Worm (Caenorhabditis elegans): ENCODE results near the gene srd-66.

The srd-66 gene

DNA sequence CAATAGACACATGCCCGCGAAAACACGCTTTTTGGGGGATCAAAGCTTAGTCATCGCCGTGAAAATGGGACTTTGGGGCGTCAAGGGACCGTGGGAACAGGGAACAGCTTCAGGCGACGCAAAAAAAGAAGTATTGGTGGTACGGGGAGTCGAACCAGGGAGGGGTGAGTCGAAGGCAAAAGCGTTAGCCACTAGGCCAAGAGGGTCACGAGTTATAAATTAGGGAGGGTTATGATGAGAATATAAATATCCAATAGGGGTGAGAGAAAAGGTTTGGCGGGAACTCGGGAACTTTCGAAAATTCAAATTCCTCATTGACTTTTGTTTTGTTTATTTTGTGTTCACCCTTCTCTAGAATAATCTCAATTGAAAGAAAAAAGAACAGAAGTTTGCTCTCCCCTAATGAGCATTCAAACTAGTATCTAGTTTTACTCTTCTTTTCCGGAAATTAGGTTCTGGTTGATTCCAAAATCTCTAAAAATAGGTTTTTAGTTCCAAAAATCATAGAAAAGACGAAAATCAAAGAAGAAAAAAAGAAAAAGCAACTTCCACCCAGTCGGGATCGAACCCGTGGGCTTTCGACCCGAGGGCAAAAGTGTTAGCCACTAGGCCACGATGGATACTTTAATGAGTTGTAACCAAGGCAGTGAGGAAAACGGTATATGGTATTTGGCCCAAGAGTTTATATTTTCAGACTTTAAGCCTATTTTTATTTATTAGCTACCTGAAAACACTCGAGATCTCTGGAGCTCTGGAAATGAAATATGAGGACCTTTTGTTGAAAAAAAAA lies 48.5 kb upstream of the srd-66 start (continued):
- TF ChIP-seq cebp-1 (GFP tag; IDR thresholded peaks at IDR 0.05) (no peak), cebp-1 (tag; optimal IDR thresholded peaks at IDR 0.05) (peak; percentile 22), sptf-2 (GFP tag; optimal IDR thresholded peaks at IDR 0.05) (no peak), Y95B8A.8 (GFP tag; IDR thresholded peaks at IDR 0.05) (0 out of 2 replicates have a peak, but pooled peaks have one; percentile 39), tbp1 (GFP tag; optimal IDR thresholded peaks at IDR 0.05) (peak; percentile 92), madf-10 (tag; optimal IDR thresholded peaks at IDR 0.05) (peak; percentile 6), nfya-2 (GFP tag; IDR thresholded peaks at IDR 0.05) (no peak), repo-1 (tag; optimal IDR thresholded peaks at IDR 0.05) (no peak), rec-8 (tag; optimal IDR thresholded peaks at IDR 0.05) (peak in 1 of 2 experiments; percentile 37), athp-1 (tag; optimal IDR thresholded peaks at IDR 0.05) (no peak), snpc-3.4 (tag; optimal IDR thresholded peaks at IDR 0.05) (peak; percentile 42), F23B12.7 (tag; optimal IDR thresholded peaks at IDR 0.05; ENCODE audit: insufficient read depth) (no peak)

DNA sequence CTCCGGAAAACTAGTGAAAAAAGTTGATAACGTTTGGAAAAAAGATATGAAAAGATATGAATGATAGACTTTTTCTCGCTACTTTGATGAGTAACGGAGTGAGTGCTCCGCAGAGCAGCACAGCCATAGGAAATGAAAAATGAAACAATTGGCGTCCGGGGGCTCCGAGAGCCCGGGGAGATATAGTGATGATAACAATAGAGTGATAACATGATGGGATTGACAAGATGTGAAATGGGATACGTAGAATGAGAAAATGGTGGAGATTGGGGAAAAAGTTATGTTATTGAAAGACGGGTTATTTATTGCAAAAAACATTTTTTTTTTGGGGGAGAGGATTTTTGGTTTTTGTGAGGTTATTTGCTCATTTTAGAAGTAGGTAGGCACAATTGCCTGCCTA lies 45.1 kb upstream of the srd-66 start:
- TF ChIP-seq unc-62 (GFP tag; optimal IDR thresholded peaks at IDR 0.05) = no peak

DNA sequence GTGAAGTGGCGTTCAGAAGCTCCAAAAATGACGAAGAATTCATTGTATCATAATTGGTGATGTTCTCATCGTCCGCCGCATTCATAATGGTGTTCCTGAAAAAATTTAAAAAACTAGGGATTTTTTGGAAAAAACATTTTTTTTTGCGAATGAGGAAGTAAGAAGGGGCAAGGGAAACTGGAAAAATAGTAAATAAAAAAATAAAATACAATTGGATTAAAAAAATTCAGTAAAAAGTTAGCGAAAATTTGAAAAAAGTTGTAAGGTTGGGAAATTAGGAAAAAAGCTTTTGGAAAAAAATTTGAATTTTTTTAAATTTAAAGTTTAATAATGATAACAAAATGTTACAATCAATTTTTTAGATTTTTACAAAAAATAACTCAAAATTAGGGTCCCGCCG lies 39.0 kb upstream of the srd-66 start, which contains the start of gene ckr-2:
ckr-2 (minus strand) TSS at position 101 of the 400 bp plus-strand sequence.
- no peak for TF ChIP-seq F37B4.10 (GFP tag; IDR thresholded peaks at IDR 0.05)
- no peak for TF ChIP-seq Y95B8A.8 (GFP tag; IDR thresholded peaks at IDR 0.05)
- no peak for TF ChIP-seq unc-62 (GFP tag; optimal IDR thresholded peaks at IDR 0.05)
- no peak for TF ChIP-seq ets-4 (GFP tag; optimal IDR thresholded peaks at IDR 0.05)
- no peak for TF ChIP-seq lir-1 (GFP tag; conservative IDR thresholded peaks at IDR 0.05)
- TF ChIP-seq snpc-1.1 (tag; optimal IDR thresholded peaks at IDR 0.05; ENCODE audit: insufficient read depth) = no peak
- no peak for TF ChIP-seq F52B5.7 (tag; optimal IDR thresholded peaks at IDR 0.05)
- TF ChIP-seq hmg-20 (GFP tag; IDR thresholded peaks at IDR 0.05) = no peak
- no peak for TF ChIP-seq dpl-1 (GFP tag; optimal IDR thresholded peaks at IDR 0.05)
- no peak for TF ChIP-seq nhr-80 (tag; optimal IDR thresholded peaks at IDR 0.05)
- no peak for TF ChIP-seq mxl-1 (tag; optimal IDR thresholded peaks at IDR 0.05)
- TF ChIP-seq ztf-26 (tag; optimal IDR thresholded peaks at IDR 0.05) = no peak
- TF ChIP-seq fkh-3 (tag; optimal IDR thresholded peaks at IDR 0.05) = no peak

DNA sequence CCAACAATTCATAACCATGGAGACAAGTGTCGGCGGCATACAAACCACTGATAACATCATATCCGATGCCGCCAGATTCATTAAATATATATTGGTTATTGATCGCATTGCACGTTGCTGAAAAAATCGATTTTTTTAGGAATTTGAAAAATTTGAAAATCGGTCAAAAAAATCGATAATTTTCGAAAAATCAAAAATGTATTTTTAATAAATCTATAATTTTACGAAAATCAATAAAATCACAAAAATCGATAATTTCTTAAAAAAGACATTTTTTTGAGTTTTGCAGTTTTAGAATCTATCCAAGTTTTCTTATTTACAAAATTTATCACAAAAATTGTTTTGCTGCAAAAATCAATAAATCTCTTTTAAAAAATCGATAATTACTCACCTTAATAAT lies 33.0 kb upstream of the srd-66 start:
- TF ChIP-seq bed-1 (GFP tag; IDR thresholded peaks at IDR 0.05) (no peak), chd-7 (tag; optimal IDR thresholded peaks at IDR 0.05) (no peak), nfya-2 (GFP tag; IDR thresholded peaks at IDR 0.05) (no peak), cebp-2 (GFP tag; IDR thresholded peaks at IDR 0.05) (no peak), ceh-58 (GFP tag; IDR thresholded peaks at IDR 0.05) (no peak), C06A6.2 (GFP tag; conservative IDR thresholded peaks at IDR 0.05) (no peak), B0019.2 (GFP tag; conservative IDR thresholded peaks at IDR 0.05) (no peak), ceh-27 (GFP tag; optimal IDR thresholded peaks at IDR 0.05) (no peak), nhr-80 (tag; optimal IDR thresholded peaks at IDR 0.05) (no peak), Y53F4B.3 (GFP tag; IDR thresholded peaks at IDR 0.05) (no peak), lir-1 (GFP tag; conservative IDR thresholded peaks at IDR 0.05) (no peak), ZK185.1 (tag; optimal IDR thresholded peaks at IDR 0.05; ENCODE audit: poor library complexity, severe bottlenecking) (no peak), atf-7 (tag; optimal IDR thresholded peaks at IDR 0.05) (no peak), Y95B8A.8 (GFP tag; IDR thresholded peaks at IDR 0.05) (no peak), F33H1.4 (GFP tag; IDR thresholded peaks at IDR 0.05) (no peak)
